Worm (Caenorhabditis elegans): ENCODE data around the gene srd-67.

The srd-67 gene

ce11 chrIII:2227407-2227806 is 18.2 kb downstream of the srd-67 start, which contains the start of gene fbxa-62:
Gene fbxa-62 (plus strand): TSS chrIII:2227707.
- TF ChIP-seq nhr-129 (tag; optimal IDR thresholded peaks at IDR 0.05) (no peak), alr-1 (tag; optimal IDR thresholded peaks at IDR 0.05) (no peak), elt-3 (tag; optimal IDR thresholded peaks at IDR 0.05) (no peak), C34F6.9 (tag; optimal IDR thresholded peaks at IDR 0.05) (no peak), lsy-2 (tag; optimal IDR thresholded peaks at IDR 0.05) (no peak)

- TF ChIP-seq fos-1 (tag; optimal IDR thresholded peaks at IDR 0.05) (peak; percentile 18), nhr-10 (tag; optimal IDR thresholded peaks at IDR 0.05) (no peak)
These were observed 21.1 kb downstream of the srd-67 start, which contains the start of gene fbxa-38 for ce11 chrIII:2224478-2224877. Gene fbxa-38 (plus strand): TSS chrIII:2224672.

- no peak for TF ChIP-seq nhr-129 (tag; optimal IDR thresholded peaks at IDR 0.05)
- no peak for TF ChIP-seq lin-39 (tag; optimal IDR thresholded peaks at IDR 0.05)
- no peak for TF ChIP-seq blmp-1 (tag; optimal IDR thresholded peaks at IDR 0.05; ENCODE audit: insufficient read depth)
- TF ChIP-seq unc-55 (GFP tag; optimal IDR thresholded peaks at IDR 0.05), result no peak
- TF ChIP-seq ztf-11 (tag; optimal IDR thresholded peaks at IDR 0.05), result no peak
- no peak for TF ChIP-seq lin-13 (GFP tag; optimal IDR thresholded peaks at IDR 0.05)
- TF ChIP-seq elt-1 (tag; optimal IDR thresholded peaks at IDR 0.05), result no peak
- no peak for TF ChIP-seq crh-2 (tag; optimal IDR thresholded peaks at IDR 0.05)
- no peak for TF ChIP-seq ZK546.5 (tag; optimal IDR thresholded peaks at IDR 0.05)
- TF ChIP-seq nhr-237 (tag; optimal IDR thresholded peaks at IDR 0.05), result no peak
- no peak for TF ChIP-seq alr-1 (tag; optimal IDR thresholded peaks at IDR 0.05)
- TF ChIP-seq skn-1 (tag; optimal IDR thresholded peaks at IDR 0.05), result no peak
- TF ChIP-seq sma-9 (GFP tag; optimal IDR thresholded peaks at IDR 0.05), result no peak
- TF ChIP-seq sma-9 (tag; optimal IDR thresholded peaks at IDR 0.05), result no peak
- no peak for TF ChIP-seq nhr-12 (tag; optimal IDR thresholded peaks at IDR 0.05)
- TF ChIP-seq nhr-23 (tag; optimal IDR thresholded peaks at IDR 0.05), result no peak
- TF ChIP-seq ceh-16 (tag; optimal IDR thresholded peaks at IDR 0.05), result no peak
- no peak for TF ChIP-seq R02D3.7 (tag; optimal IDR thresholded peaks at IDR 0.05)
These were observed 21.7 kb downstream of the srd-67 start, which contains the start of gene srd-65 for ce11 chrIII:2223932-2224331. Gene srd-65 (minus strand): TSS chrIII:2224032.

- no peak for TF ChIP-seq aly-2 (tag; optimal IDR thresholded peaks at IDR 0.05)
- no peak for TF ChIP-seq peb-1 (tag; optimal IDR thresholded peaks at IDR 0.05)
- no peak for TF ChIP-seq mbf-1 (tag; optimal IDR thresholded peaks at IDR 0.05)
- no peak for TF ChIP-seq C34F6.9 (tag; optimal IDR thresholded peaks at IDR 0.05)
- no peak for TF ChIP-seq nhr-12 (tag; optimal IDR thresholded peaks at IDR 0.05)
- no peak for TF ChIP-seq mdl-1 (tag; optimal IDR thresholded peaks at IDR 0.05)
- no peak for TF ChIP-seq dmd-4 (tag; optimal IDR thresholded peaks at IDR 0.05)
These were observed 26.2 kb downstream of the srd-67 start, which contains the start of gene fbxa-12 for ce11 chrIII:2219408-2219807. Gene fbxa-12 (plus strand): TSS chrIII:2219708.

- TF ChIP-seq gmeb-1 (tag; optimal IDR thresholded peaks at IDR 0.05) (no peak), fos-1 (tag; optimal IDR thresholded peaks at IDR 0.05) (peak; percentile 43), nhr-25 (tag; optimal IDR thresholded peaks at IDR 0.05) (no peak), skn-1 (tag; optimal IDR thresholded peaks at IDR 0.05) (no peak)
These were observed 33.3 kb downstream of the srd-67 start for ce11 chrIII:2212343-2212742.

ce11 chrIII:2211120-2211519 is 34.5 kb downstream of the srd-67 start, which contains the start of gene C39B5.14:
Gene C39B5.14 (plus strand): TSS chrIII:2211420.
- TF ChIP-seq crh-2 (tag; optimal IDR thresholded peaks at IDR 0.05), result no peak
- no peak for TF ChIP-seq lsy-2 (tag; optimal IDR thresholded peaks at IDR 0.05)
- no peak for TF ChIP-seq lin-11 (tag; optimal IDR thresholded peaks at IDR 0.05)
- no peak for TF ChIP-seq nhr-77 (tag; optimal IDR thresholded peaks at IDR 0.05)
- TF ChIP-seq sma-3 (GFP tag; optimal IDR thresholded peaks at IDR 0.05), result no peak
- no peak for TF ChIP-seq egl-27 (tag; optimal IDR thresholded peaks at IDR 0.05)
- TF ChIP-seq nhr-12 (tag; optimal IDR thresholded peaks at IDR 0.05), result no peak
- no peak for TF ChIP-seq unc-62 (GFP tag; optimal IDR thresholded peaks at IDR 0.05)
- no peak for TF ChIP-seq fos-1 (tag; optimal IDR thresholded peaks at IDR 0.05)
- TF ChIP-seq elt-1 (tag; optimal IDR thresholded peaks at IDR 0.05), result no peak
- no peak for TF ChIP-seq nhr-21 (tag; optimal IDR thresholded peaks at IDR 0.05)
- no peak for TF ChIP-seq unc-39 (tag; optimal IDR thresholded peaks at IDR 0.05)
- TF ChIP-seq blmp-1 (tag; optimal IDR thresholded peaks at IDR 0.05; ENCODE audit: insufficient read depth), result no peak
